Fruit fly (Drosophila melanogaster): ENCODE data around the gene CG32815.

The CG32815 gene

DNA sequence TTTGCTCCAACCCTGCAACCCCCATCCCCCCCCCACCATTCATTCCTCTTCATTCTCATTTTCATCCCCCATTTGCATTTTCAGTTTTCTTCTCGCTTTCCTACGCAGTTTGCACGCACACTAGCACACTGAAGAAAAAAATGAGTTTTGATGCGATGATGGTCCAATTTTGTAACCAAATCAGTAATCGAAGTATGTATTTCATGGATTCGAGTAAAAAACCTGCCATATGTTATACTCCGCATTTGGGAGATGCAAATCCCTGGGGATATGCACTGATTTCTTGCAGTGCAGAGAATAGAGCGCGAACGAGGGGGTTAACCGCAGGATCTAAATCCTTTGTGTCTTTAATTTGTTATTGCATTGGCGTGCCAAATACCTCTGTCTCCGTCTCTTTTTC lies 23.6 kb downstream of the CG32815 start (continued):
- TF ChIP-seq CG2712 (tag; optimal IDR thresholded peaks at IDR 0.05) (peak; percentile 51), schlank (tag; optimal IDR thresholded peaks at IDR 0.05) (peak; percentile 11), CG10979 (tag; optimal IDR thresholded peaks at IDR 0.05) (peak; percentile 55), Drgx (GFP tag; IDR thresholded peaks at IDR 0.05) (no peak), CG5245 (GFP tag; optimal IDR thresholded peaks at IDR 0.05) (peak; percentile 29), grn (GFP tag; optimal IDR thresholded peaks at IDR 0.05) (no peak), cad (GFP tag; optimal IDR thresholded peaks at IDR 0.05) (no peak), CG31441 (GFP tag; IDR thresholded peaks at IDR 0.05) (peak; percentile 57), CG8290 (GFP tag; optimal IDR thresholded peaks at IDR 0.05) (no peak), CG8290 (tag; optimal IDR thresholded peaks at IDR 0.05) (peak in 1 of 2 experiments; percentile 90), tll (GFP tag; optimal IDR thresholded peaks at IDR 0.05) (no peak), CG9437 (GFP tag; optimal IDR thresholded peaks at IDR 0.05) (no peak), Dll (GFP tag; IDR thresholded peaks at IDR 0.05; ENCODE audit: partially characterized antibody) (no peak), CG17186 (GFP tag; optimal IDR thresholded peaks at IDR 0.05) (no peak), CG13296 (GFP tag; optimal IDR thresholded peaks at IDR 0.05) (peak; percentile 25), sc (optimal IDR thresholded peaks at IDR 0.05) (no peak), sc (GFP tag; optimal IDR thresholded peaks at IDR 0.05) (no peak), CG33213 (GFP tag; optimal IDR thresholded peaks at IDR 0.05) (peak; percentile 16), pros (GFP tag; optimal IDR thresholded peaks at IDR 0.05) (no peak), bab2 (GFP tag; optimal IDR thresholded peaks at IDR 0.05) (peak; percentile 52), Sry-β (GFP tag; optimal IDR thresholded peaks at IDR 0.05) (no peak), CG15269 (tag; optimal IDR thresholded peaks at IDR 0.05) (peak; percentile 62), Lpt (GFP tag; optimal IDR thresholded peaks at IDR 0.05) (no peak), gcm (GFP tag; optimal IDR thresholded peaks at IDR 0.05) (no peak), CG13894 (tag; optimal IDR thresholded peaks at IDR 0.05) (peak; percentile 12), tap (tag; optimal IDR thresholded peaks at IDR 0.05) (peak; percentile 52), ab (GFP tag; optimal IDR thresholded peaks at IDR 0.05) (no peak), CG2202 (tag; optimal IDR thresholded peaks at IDR 0.05) (no peak), vfl (GFP tag; optimal IDR thresholded peaks at IDR 0.05) (no peak), Abd-B (GFP tag; optimal IDR thresholded peaks at IDR 0.05) (peak; percentile 38), Elba2 (GFP tag; optimal IDR thresholded peaks at IDR 0.05) (no peak), wek (GFP tag; optimal IDR thresholded peaks at IDR 0.05) (peak; percentile 30), jing (GFP tag; optimal IDR thresholded peaks at IDR 0.05) (peak; percentile 19), Bteb2 (GFP tag; optimal IDR thresholded peaks at IDR 0.05) (no peak), Gsc (GFP tag; IDR thresholded peaks at IDR 0.05) (no peak), H2.0 (GFP tag; IDR thresholded peaks at IDR 0.05) (0 out of 2 replicates have a peak, but pooled peaks have one; percentile 38), CG8478 (optimal IDR thresholded peaks at IDR 0.05) (no peak), CG8765 (GFP tag; IDR thresholded peaks at IDR 0.05) (no peak), HmgD (GFP tag; optimal IDR thresholded peaks at IDR 0.05) (peak; percentile 17), Awh (GFP tag; IDR thresholded peaks at IDR 0.05) (no peak), chn (GFP tag; optimal IDR thresholded peaks at IDR 0.05) (peak; percentile 36), bbx (GFP tag; IDR thresholded peaks at IDR 0.05; ENCODE audit: partially characterized antibody) (no peak), GATAe (GFP tag; conservative IDR thresholded peaks at IDR 0.05) (no peak), kay (GFP tag; optimal IDR thresholded peaks at IDR 0.05) (no peak), CG10543 (GFP tag; optimal IDR thresholded peaks at IDR 0.05) (no peak), HLH4C (GFP tag; IDR thresholded peaks at IDR 0.05; ENCODE audit: partially characterized antibody) (no peak), vvl (GFP tag; IDR thresholded peaks at IDR 0.05) (peak; percentile 69), Hsf (GFP tag; optimal IDR thresholded peaks at IDR 0.05) (peak; percentile 60), CG5180 (GFP tag; optimal IDR thresholded peaks at IDR 0.05) (peak; percentile 15), CG6689 (GFP tag; IDR thresholded peaks at IDR 0.05) (peak; percentile 58), CG11723 (GFP tag; optimal IDR thresholded peaks at IDR 0.05) (peak; percentile 5), CG2199 (GFP tag; IDR thresholded peaks at IDR 0.05) (no peak), bowl (GFP tag; IDR thresholded peaks at IDR 0.05) (no peak)
